Worm (Caenorhabditis elegans) whole organism, mixed stage, embryonic: ENCODE data around the gene F55B11.4.

Experiments
- cnd-1 ChIP-seq: fragments of 200-800 bp; sonication (Bioruptor generic); optimal IDR thresholded peaks from 2 replicates; lab custom pipeline; 2018; ENCODE audit warnings: mild to moderate bottlenecking, missing genetic modification characterization, missing compliant biosample characterization
- lin-13 ChIP-seq: fragments of 150-350 bp; optimal IDR thresholded peaks from 2 replicates; lab custom pipeline; 2014; ENCODE audit warnings: missing biosample characterization, missing genetic modification characterization
- lin-32 ChIP-seq: fragments of 200-800 bp; sonication (Bioruptor generic); optimal IDR thresholded peaks from 2 replicates; lab custom pipeline; 2018; ENCODE audit warnings: mild to moderate bottlenecking, missing genetic modification characterization, missing compliant biosample characterization
- mab-5 ChIP-seq: fragments of 150-350 bp; optimal IDR thresholded peaks from 2 replicates; lab custom pipeline; 2014; ENCODE audit warnings: missing biosample characterization, missing genetic modification characterization
- nhr-12 ChIP-seq: fragments of 150-350 bp; optimal IDR thresholded peaks from 2 replicates; lab custom pipeline; 2014; ENCODE audit warnings: missing biosample characterization, missing genetic modification characterization
- nhr-237 ChIP-seq: fragments of 150-350 bp; optimal IDR thresholded peaks from 2 replicates; lab custom pipeline; 2014; ENCODE audit warnings: missing biosample characterization, missing genetic modification characterization
- nhr-76 ChIP-seq: sonication (generic microtip); optimal IDR thresholded peaks from 2 replicates; lab custom pipeline; 2017; ENCODE audit warnings: missing biosample characterization, missing genetic modification characterization
- snpc-4 ChIP-seq: fragments of 150-350 bp; optimal IDR thresholded peaks from 2 replicates; lab custom pipeline; 2014; ENCODE audit warnings: missing biosample characterization, missing genetic modification characterization
- unc-62 ChIP-seq: fragments of 150-350 bp; optimal IDR thresholded peaks from 2 replicates; lab custom pipeline; 2014; ENCODE audit warnings: missing biosample characterization, missing genetic modification reagents, missing genetic modification characterization
- ztf-11 ChIP-seq: fragments of 150-350 bp; optimal IDR thresholded peaks from 2 replicates; lab custom pipeline; 2014; ENCODE audit warnings: missing biosample characterization, missing genetic modification characterization

DNA sequence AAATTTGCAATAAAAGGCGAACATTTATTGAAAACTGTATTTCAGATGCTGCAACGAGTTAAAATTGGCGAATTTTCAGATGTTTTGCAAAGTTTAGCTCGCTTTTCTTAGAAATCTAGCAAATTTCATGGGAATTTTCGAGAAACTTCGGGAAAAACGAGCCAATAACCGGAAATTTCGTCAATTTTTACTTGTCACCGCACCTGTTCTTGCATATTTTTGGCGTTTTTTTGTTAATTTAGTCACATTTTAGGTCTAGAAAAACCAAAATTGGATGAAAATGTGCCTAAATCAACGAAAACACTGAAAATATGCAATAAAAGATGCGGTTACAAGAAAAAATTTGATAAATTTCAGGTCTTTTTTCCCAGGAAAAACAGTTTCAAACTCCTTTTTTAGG is 36.1 kb upstream of the F55B11.4 start:
- TF ChIP-seq ztf-11 (tag; lab: Kevin White, UChicago) (no peak), snpc-4 (tag; lab: Kevin White, UChicago) (no peak), lin-13 (tag; lab: Kevin White, UChicago) (no peak), nhr-76 (tag; lab: Kevin White, UChicago) (no peak), nhr-237 (tag; lab: Kevin White, UChicago) (no peak), unc-62 (GFP tag; lab: Kevin White, UChicago) (no peak), cnd-1 (tag; lab: Kevin White, UChicago) (no peak), nhr-12 (tag; lab: Kevin White, UChicago) (no peak), mab-5 (tag; lab: Kevin White, UChicago) (no peak), lin-32 (GFP tag; lab: Kevin White, UChicago) (no peak)
